Worm (Caenorhabditis elegans) whole organism, L4 larva: Measurements from ENCODE around the gene srn-1.

Experiments used
- lim-7 ChIP-seq: fragments of 200-800 bp; sonication (Bioruptor generic); IDR thresholded peaks from 2 replicates; pipeline ENCODE4 v1.3.6; 2022; ENCODE audit warnings: missing genetic modification characterization, missing compliant biosample characterization
- nhr-25 ChIP-seq: sonication (generic microtip); optimal IDR thresholded peaks from 2 replicates; lab custom pipeline; 2017; ENCODE audit warnings: missing genetic modification characterization, mild to moderate bottlenecking, missing compliant biosample characterization, antibody characterized with exemption, moderate library complexity, borderline replicate concordance; ENCODE audit not compliant: insufficient read depth
- nhr-76 ChIP-seq: fragments of 150-350 bp; optimal IDR thresholded peaks from 2 replicates; lab custom pipeline; 2014; ENCODE audit warnings: missing biosample characterization, missing genetic modification characterization
- php-3 ChIP-seq: fragments of 200-800 bp; sonication (Bioruptor generic); IDR thresholded peaks from 2 replicates; pipeline ENCODE4 v1.3.6; 2022; ENCODE audit warnings: missing genetic modification reagents, missing genetic modification characterization, missing compliant biosample characterization
- snpc-4 ChIP-seq: fragments of 150-350 bp; optimal IDR thresholded peaks from 2 replicates; lab custom pipeline; 2014; ENCODE audit warnings: missing biosample characterization, missing genetic modification characterization
- unc-39 ChIP-seq: sonication (generic microtip); optimal IDR thresholded peaks from 2 replicates; lab custom pipeline; 2017; ENCODE audit warnings: missing biosample characterization, missing genetic modification characterization
- zag-1 ChIP-seq: fragments of 150-350 bp; optimal IDR thresholded peaks from 2 replicates; lab custom pipeline; 2014; ENCODE audit warnings: missing biosample characterization, missing genetic modification characterization
- ztf-11 ChIP-seq: fragments of 150-350 bp; optimal IDR thresholded peaks from 2 replicates; lab custom pipeline; 2014; ENCODE audit warnings: missing biosample characterization, missing genetic modification characterization

- TF ChIP-seq lim-7 (GFP tag; lab: Robert Waterston, UW): no peak
- TF ChIP-seq unc-39 (tag; lab: Kevin White, UChicago): no peak
- TF ChIP-seq snpc-4 (tag; lab: Kevin White, UChicago): no peak
- TF ChIP-seq nhr-25 (tag; lab: Kevin White, UChicago): no peak
- no peak for TF ChIP-seq zag-1 (tag; lab: Kevin White, UChicago)
- no peak for TF ChIP-seq nhr-76
- no peak for TF ChIP-seq php-3
- no peak for TF ChIP-seq ztf-11
These were observed 37.1 kb downstream of the srn-1 start for ce11 chrV:6249135-6249534.
